Worm (Caenorhabditis elegans) whole organism, L1 larva: Measurements from ENCODE around the gene T28A11.4.

Source experiments
- C04F5.9 ChIP-seq: sonication (generic microtip); optimal IDR thresholded peaks from 2 replicates; lab custom pipeline; 2016; ENCODE audit warnings: missing genetic modification characterization, missing compliant biosample characterization
- C16A3.4 ChIP-seq: fragments of 150-350 bp; optimal IDR thresholded peaks from 2 replicates; lab custom pipeline; 2014; ENCODE audit warnings: missing biosample characterization, missing genetic modification characterization
- C34B4.2 ChIP-seq: sonication (generic microtip); optimal IDR thresholded peaks from 2 replicates; lab custom pipeline; 2017; ENCODE audit warnings: mild to moderate bottlenecking, missing genetic modification characterization, missing compliant biosample characterization
- aha-1 ChIP-seq: fragments of 150-350 bp; optimal IDR thresholded peaks from 2 replicates; lab custom pipeline; 2014; ENCODE audit warnings: missing biosample characterization, missing genetic modification characterization
- blmp-1 ChIP-seq: fragments of 150-350 bp; optimal IDR thresholded peaks from 2 replicates; lab custom pipeline; 2014; ENCODE audit warnings: missing biosample characterization, missing genetic modification characterization
- ceh-88 ChIP-seq: fragments of 200-800 bp; sonication (Bioruptor generic); IDR thresholded peaks from 2 replicates; pipeline ENCODE4 v1.3.6; 2022; ENCODE audit warnings: missing genetic modification characterization, missing compliant biosample characterization
- ces-1 ChIP-seq: fragments of 150-350 bp; optimal IDR thresholded peaks from 2 replicates; lab custom pipeline; 2014; ENCODE audit warnings: missing biosample characterization, missing genetic modification reagents, missing genetic modification characterization
- dpl-1 ChIP-seq, 3 experiments: fragments of 150-350 bp in 2 of 3; sonication (generic microtip) in 1 of 3; optimal IDR thresholded peaks; 2 replicates each; lab custom pipeline; 2014 to 2017; ENCODE audit warnings: missing biosample characterization in 3 of 3, missing genetic modification characterization in 3 of 3, missing genetic modification reagents in 3 of 3
- dsc-1 ChIP-seq: sonication (generic microtip); optimal IDR thresholded peaks from 2 replicates; lab custom pipeline; 2016; ENCODE audit warnings: mild to moderate bottlenecking, missing genetic modification characterization, missing compliant biosample characterization
- efl-1 ChIP-seq, 4 experiments: fragments of 150-350 bp; optimal IDR thresholded peaks in 3 of 4; peaks in 1 of 4; 1 replicate in 1 of 4; 2 replicates in 3 of 4; lab custom pipeline; 2014; ENCODE audit warnings: missing biosample characterization in 2 of 4, missing genetic modification characterization in 2 of 4, missing genetic modification reagents in 2 of 4
- efl-3 ChIP-seq: fragments of 200-800 bp; sonication (Bioruptor generic); optimal IDR thresholded peaks from 2 replicates; lab custom pipeline; 2018; ENCODE audit warnings: mild to moderate bottlenecking, missing genetic modification characterization, missing compliant biosample characterization
- egl-13 ChIP-seq: sonication (generic microtip); optimal IDR thresholded peaks from 2 replicates; lab custom pipeline; 2016; ENCODE audit warnings: missing genotype, missing genetic modification reagents, missing genetic modification characterization, missing compliant biosample characterization
- elt-2 ChIP-seq: sonication (generic microtip); optimal IDR thresholded peaks from 2 replicates; lab custom pipeline; 2016; ENCODE audit warnings: missing genetic modification characterization, mild to moderate bottlenecking, inconsistent platforms, missing compliant biosample characterization, missing genetic modification reagents
- fkh-10 ChIP-seq: sonication (generic microtip); optimal IDR thresholded peaks from 2 replicates; lab custom pipeline; 2017; ENCODE audit warnings: missing biosample characterization, missing genetic modification reagents, missing genetic modification characterization
- fkh-4 ChIP-seq: sonication (generic microtip); optimal IDR thresholded peaks from 2 replicates; lab custom pipeline; 2016; ENCODE audit warnings: missing compliant biosample characterization, missing genetic modification characterization, borderline replicate concordance
- fos-1 ChIP-seq: fragments of 150-350 bp; optimal IDR thresholded peaks from 2 replicates; lab custom pipeline; 2014; ENCODE audit warnings: missing biosample characterization, missing genetic modification characterization
- grh-1 ChIP-seq: fragments of 200-800 bp; sonication (Bioruptor generic); IDR thresholded peaks from 2 replicates; pipeline ENCODE4 v1.3.6; 2022; ENCODE audit warnings: missing genetic modification reagents, missing genetic modification characterization, missing compliant biosample characterization
- hlh-17 ChIP-seq: fragments of 200-800 bp; sonication (Bioruptor generic); optimal IDR thresholded peaks from 2 replicates; lab custom pipeline; 2018; ENCODE audit warnings: missing genetic modification characterization, mild to moderate bottlenecking, missing compliant biosample characterization, moderate library complexity, borderline replicate concordance
- hpl-2 ChIP-seq: fragments of 150-350 bp; optimal IDR thresholded peaks from 2 replicates; lab custom pipeline; 2014; ENCODE audit warnings: missing biosample characterization, missing genetic modification reagents, missing genetic modification characterization
- lin-15B ChIP-seq: fragments of 150-350 bp; sonication (generic microtip); optimal IDR thresholded peaks from 3 replicates; lab custom pipeline; 2014; ENCODE audit warnings: missing biosample characterization, missing genetic modification characterization
- lin-35 ChIP-seq, 2 experiments: fragments of 150-350 bp; optimal IDR thresholded peaks; 2 replicates each; lab custom pipeline; 2014; ENCODE audit warnings: missing biosample characterization in 2 of 2, missing genetic modification characterization in 2 of 2, missing genetic modification reagents in 2 of 2
- lin-39 ChIP-seq: fragments of 150-350 bp; optimal IDR thresholded peaks from 2 replicates; lab custom pipeline; 2014; ENCODE audit warnings: missing biosample characterization, missing genetic modification reagents, missing genetic modification characterization
- mab-9 ChIP-seq: fragments of 200-800 bp; sonication (Bioruptor generic); IDR thresholded peaks from 2 replicates; pipeline ENCODE4 v1.3.6; 2022; ENCODE audit warnings: missing genetic modification reagents, missing genetic modification characterization, missing compliant biosample characterization
- mdl-1 ChIP-seq, 2 experiments: fragments of 150-350 bp; optimal IDR thresholded peaks; 2 replicates each; lab custom pipeline; 2014 to 2017; ENCODE audit warnings: missing biosample characterization in 2 of 2, missing genetic modification characterization in 2 of 2, inconsistent platforms in 1 of 2
- mef-2 ChIP-seq: fragments of 150-350 bp; optimal IDR thresholded peaks from 2 replicates; lab custom pipeline; 2014; ENCODE audit warnings: missing biosample characterization, missing genetic modification characterization
- nhr-12 ChIP-seq: sonication (generic microtip); optimal IDR thresholded peaks from 2 replicates; lab custom pipeline; 2017; ENCODE audit warnings: missing biosample characterization, missing genetic modification characterization
- nhr-19 ChIP-seq: fragments of 200-800 bp; sonication (Bioruptor generic); conservative IDR thresholded peaks from 2 replicates; pipeline ENCODE4 v1.3.6; 2022; ENCODE audit warnings: missing genetic modification characterization, missing compliant biosample characterization
- nhr-237 ChIP-seq: fragments of 150-350 bp; optimal IDR thresholded peaks from 2 replicates; lab custom pipeline; 2014; ENCODE audit warnings: missing biosample characterization, missing genetic modification characterization
- nhr-47 ChIP-seq: sonication (generic microtip); optimal IDR thresholded peaks from 2 replicates; lab custom pipeline; 2016; ENCODE audit warnings: mild to moderate bottlenecking, missing genetic modification characterization, moderate library complexity, missing compliant biosample characterization
- nhr-76 ChIP-seq: sonication (generic microtip); optimal IDR thresholded peaks from 2 replicates; lab custom pipeline; 2017; ENCODE audit warnings: missing biosample characterization, missing genetic modification characterization
- nhr-85 ChIP-seq: sonication (generic microtip); peaks from one replicate; lab custom pipeline; 2016; ENCODE audit warnings: missing genetic modification characterization, inconsistent platforms, missing compliant biosample characterization
- pax-3 ChIP-seq: fragments of 200-800 bp; sonication (Bioruptor generic); optimal IDR thresholded peaks from 2 replicates; lab custom pipeline; 2018; ENCODE audit warnings: mild to moderate bottlenecking, missing genetic modification characterization, moderate library complexity, missing compliant biosample characterization
- pqm-1 ChIP-seq: sonication (generic microtip); optimal IDR thresholded peaks from 3 replicates; lab custom pipeline; 2017; ENCODE audit warnings: missing biosample characterization, missing genetic modification characterization
- rnt-1 ChIP-seq: sonication (generic microtip); optimal IDR thresholded peaks from 2 replicates; lab custom pipeline; 2016; ENCODE audit warnings: mild to moderate bottlenecking, missing genetic modification characterization, moderate library complexity, missing compliant biosample characterization
- skn-1 ChIP-seq: fragments of 150-350 bp; optimal IDR thresholded peaks from 2 replicates; lab custom pipeline; 2014; ENCODE audit warnings: missing biosample characterization, missing genetic modification characterization
- snpc-4 ChIP-seq: fragments of 150-350 bp; optimal IDR thresholded peaks from 2 replicates; lab custom pipeline; 2014; ENCODE audit warnings: missing biosample characterization, missing genetic modification characterization
- sptf-1 ChIP-seq: fragments of 150-350 bp; optimal IDR thresholded peaks from 2 replicates; lab custom pipeline; 2014; ENCODE audit warnings: missing biosample characterization, missing genetic modification characterization
- sup-37 ChIP-seq: fragments of 200-800 bp; sonication (Bioruptor generic); optimal IDR thresholded peaks from 2 replicates; lab custom pipeline; 2018; ENCODE audit warnings: mild to moderate bottlenecking, missing genetic modification characterization, missing compliant biosample characterization
- swsn-7 ChIP-seq: sonication (generic microtip); optimal IDR thresholded peaks from 2 replicates; lab custom pipeline; 2016; ENCODE audit warnings: missing genetic modification characterization, missing compliant biosample characterization
- vab-15 ChIP-seq: sonication (generic microtip); optimal IDR thresholded peaks from 2 replicates; lab custom pipeline; 2017; ENCODE audit warnings: missing genotype, mild to moderate bottlenecking, missing genetic modification characterization, missing compliant biosample characterization

Gene T28A11.4

ce11 chrV:3257277-3257676 is 16.6 kb upstream of the T28A11.4 start, which contains the start of gene T28A11.22:
Gene T28A11.22, plus strand, starts transcription at chrV:3257577.
- TF ChIP-seq nhr-47 (tag; lab: Kevin White, UChicago): no peak
- TF ChIP-seq efl-3 (GFP tag; lab: Kevin White, UChicago): no peak
- TF ChIP-seq pax-3: no peak
- no peak for TF ChIP-seq C16A3.4
- TF ChIP-seq ceh-88 (GFP tag; lab: Robert Waterston, UW): no peak
- TF ChIP-seq nhr-12: no peak
- no peak for TF ChIP-seq skn-1 (tag; lab: Kevin White, UChicago)
- no peak for TF ChIP-seq mdl-1 (tag; optimal IDR thresholded peaks at IDR 0.05; lab: Kevin White, UChicago)
- no peak for TF ChIP-seq lin-39 (tag; lab: Kevin White, UChicago)
- no peak for TF ChIP-seq dsc-1 (tag; lab: Kevin White, UChicago)
- no peak for TF ChIP-seq efl-1 (optimal IDR thresholded peaks at IDR 0.05; lab: Kevin White, UChicago)
- TF ChIP-seq efl-1 (GFP tag; optimal IDR thresholded peaks at IDR 0.05 in 1 of 2; lab: Kevin White, UChicago): no peak
- no peak for TF ChIP-seq ces-1 (GFP tag; lab: Kevin White, UChicago)
- TF ChIP-seq swsn-7: no peak
- no peak for TF ChIP-seq dpl-1 (GFP tag; optimal IDR thresholded peaks at IDR 0.05; lab: Kevin White, UChicago)
- TF ChIP-seq grh-1 (GFP tag; lab: Robert Waterston, UW): no peak
- no peak for TF ChIP-seq lin-35 (GFP tag; optimal IDR thresholded peaks at IDR 0.05; lab: Kevin White, UChicago)
- no peak for TF ChIP-seq lin-15B

- TF ChIP-seq mab-9 (GFP tag; lab: Robert Waterston, UW) (no peak), vab-15 (tag; lab: Kevin White, UChicago) (no peak), nhr-76 (tag; lab: Kevin White, UChicago) (no peak), C34B4.2 (tag; lab: Kevin White, UChicago) (no peak), fkh-4 (tag; lab: Kevin White, UChicago) (no peak), swsn-7 (no peak), rnt-1 (tag; lab: Kevin White, UChicago) (peak; percentile 72), nhr-19 (0 out of 2 replicates have a peak, but pooled peaks have one; percentile 19), elt-2 (tag; lab: Kevin White, UChicago) (no peak), lin-39 (tag; lab: Kevin White, UChicago) (peak; percentile 17), C04F5.9 (tag; lab: Kevin White, UChicago) (no peak), dsc-1 (tag; lab: Kevin White, UChicago) (no peak), nhr-47 (tag; lab: Kevin White, UChicago) (no peak), egl-13 (tag; lab: Kevin White, UChicago) (no peak), mef-2 (peak; percentile 37), C16A3.4 (no peak), blmp-1 (tag; lab: Kevin White, UChicago) (no peak), fkh-10 (GFP tag; lab: Kevin White, UChicago) (no peak), nhr-85 (tag; lab: Kevin White, UChicago) (no peak), hpl-2 (no peak), pqm-1 (tag; lab: Kevin White, UChicago) (no peak), nhr-12 (no peak)
These were observed 14.7 kb upstream of the T28A11.4 start, which contains the start of gene T28A11.16 for ce11 chrV:3259168-3259622. Gene T28A11.16, minus strand, starts transcription at chrV:3259218.

ce11 chrV:3260075-3260474 is 13.8 kb upstream of the T28A11.4 start, which contains the start of gene srbc-5:
Gene srbc-5, plus strand, starts transcription at chrV:3260375.
- no peak for TF ChIP-seq snpc-4 (tag; lab: Kevin White, UChicago)
- no peak for TF ChIP-seq mab-9 (GFP tag; lab: Robert Waterston, UW)
- TF ChIP-seq fos-1 (tag; lab: Kevin White, UChicago): no peak
- no peak for TF ChIP-seq skn-1 (tag; lab: Kevin White, UChicago)
- no peak for TF ChIP-seq sptf-1 (tag; lab: Kevin White, UChicago)

- no peak for TF ChIP-seq fos-1 (tag; lab: Kevin White, UChicago)
- TF ChIP-seq blmp-1 (tag; lab: Kevin White, UChicago): no peak
- TF ChIP-seq nhr-237 (tag; lab: Kevin White, UChicago): no peak
- no peak for TF ChIP-seq sup-37
- TF ChIP-seq hlh-17 (GFP tag; lab: Kevin White, UChicago): no peak
- TF ChIP-seq skn-1 (tag; lab: Kevin White, UChicago): no peak
- TF ChIP-seq aha-1 (tag; lab: Kevin White, UChicago): no peak
- TF ChIP-seq nhr-19: no peak
These were observed 7.7 kb upstream of the T28A11.4 start, which contains the start of gene T28A11.17 for ce11 chrV:3266189-3266588. Gene T28A11.17, minus strand, starts transcription at chrV:3266289.
